Comparison of ENCODE assay signal across 1 fruit fly cellular context in genomic region chrX:12239500-12239899, dm6.
TF ChIP-seq lines count a peak whose summit lies in the region.

No protein-coding gene starts in this region.

TF ChIP-seq in whole organism, prepupa, 60 proteins besides CTCF, POLR2A, EP300 and RAD21 (continued from another document):
- no peak for TF ChIP-seq CG34406 (GFP tag; optimal IDR thresholded peaks at IDR 0.05; lab: Kevin White, UChicago)
- TF ChIP-seq dsx (GFP tag; optimal IDR thresholded peaks at IDR 0.05; lab: Kevin White, UChicago; ENCODE audit: poor library complexity, severe bottlenecking): no peak
- TF ChIP-seq Hr38 (GFP tag; optimal IDR thresholded peaks at IDR 0.05; lab: Kevin White, UChicago): no peak
- TF ChIP-seq CG11762 (GFP tag; optimal IDR thresholded peaks at IDR 0.05; lab: Kevin White, UChicago; ENCODE audit: insufficient read depth): no peak
- TF ChIP-seq CG6276 (GFP tag; optimal IDR thresholded peaks at IDR 0.05; lab: Kevin White, UChicago): no peak
- TF ChIP-seq CG7368 (GFP tag; optimal IDR thresholded peaks at IDR 0.05; lab: Kevin White, UChicago): no peak
- TF ChIP-seq fkh (GFP tag; optimal IDR thresholded peaks at IDR 0.05; lab: Kevin White, UChicago): no peak
- TF ChIP-seq Lpt (GFP tag; optimal IDR thresholded peaks at IDR 0.05; lab: Kevin White, UChicago): no peak
- no peak for TF ChIP-seq CG4318 (GFP tag; optimal IDR thresholded peaks at IDR 0.05; lab: Kevin White, UChicago)
- no peak for TF ChIP-seq achi (GFP tag; optimal IDR thresholded peaks at IDR 0.05; lab: Kevin White, UChicago)
- no peak for TF ChIP-seq spab (GFP tag; optimal IDR thresholded peaks at IDR 0.05; lab: Kevin White, UChicago)
- TF ChIP-seq Hr39 (GFP tag; optimal IDR thresholded peaks at IDR 0.05; lab: Kevin White, UChicago): peak; percentile 13
- no peak for TF ChIP-seq CG6163 (GFP tag; IDR thresholded peaks at IDR 0.05; lab: Robert Waterston, UW)
- TF ChIP-seq salr (GFP tag; optimal IDR thresholded peaks at IDR 0.05; lab: Kevin White, UChicago): no peak
- no peak for TF ChIP-seq Sox102F (GFP tag; optimal IDR thresholded peaks at IDR 0.05; lab: Kevin White, UChicago)
- no peak for TF ChIP-seq CG15336 (GFP tag; IDR thresholded peaks at IDR 0.05; lab: Robert Waterston, UW)
- no peak for TF ChIP-seq CG9139 (GFP tag; optimal IDR thresholded peaks at IDR 0.05; lab: Kevin White, UChicago)
- TF ChIP-seq cyc (GFP tag; optimal IDR thresholded peaks at IDR 0.05; lab: Kevin White, UChicago): peak; percentile 39
- no peak for TF ChIP-seq Gug (GFP tag; IDR thresholded peaks at IDR 0.05; lab: Robert Waterston, UW)
- TF ChIP-seq acj6 (GFP tag; optimal IDR thresholded peaks at IDR 0.05; lab: Kevin White, UChicago): peak; percentile 30
- TF ChIP-seq CG32006 (GFP tag; optimal IDR thresholded peaks at IDR 0.05; lab: Kevin White, UChicago): no peak
- TF ChIP-seq CG11294 (GFP tag; IDR thresholded peaks at IDR 0.05; lab: Robert Waterston, UW): no peak
- TF ChIP-seq CG8319 (GFP tag; optimal IDR thresholded peaks at IDR 0.05; lab: Kevin White, UChicago): no peak
- TF ChIP-seq fd85E (GFP tag; optimal IDR thresholded peaks at IDR 0.05; lab: Kevin White, UChicago): no peak
- no peak for TF ChIP-seq CG8119 (GFP tag; IDR thresholded peaks at IDR 0.05; lab: Robert Waterston, UW)
- TF ChIP-seq net (GFP tag; optimal IDR thresholded peaks at IDR 0.05; lab: Kevin White, UChicago): no peak
- peak; percentile 54 for TF ChIP-seq Eip78C (GFP tag; lab: Kevin White, UChicago)
- TF ChIP-seq Hr4 (GFP tag; optimal IDR thresholded peaks at IDR 0.05; lab: Kevin White, UChicago): no peak
